Worm (Caenorhabditis elegans): Measurements from ENCODE around the gene cat-2.

cat-2 gene

DNA sequence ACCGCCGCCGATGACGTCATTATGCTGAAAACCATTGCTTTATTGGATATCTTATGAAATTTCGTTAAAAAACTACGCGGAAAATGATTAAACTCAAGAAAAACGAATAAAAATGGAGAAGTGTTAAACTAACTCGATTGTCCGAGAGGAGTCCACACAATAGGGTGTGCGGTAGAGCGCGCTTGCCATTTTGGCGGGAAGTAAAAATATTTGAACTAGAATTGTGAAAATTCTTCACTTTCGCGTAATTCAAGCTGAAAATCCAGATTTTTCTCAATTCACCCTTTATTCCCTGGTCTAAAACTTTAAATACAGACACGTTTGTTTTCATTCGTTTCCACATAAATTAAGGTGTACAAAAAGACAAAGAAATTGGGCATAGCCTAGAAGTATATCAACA, 41.0 kb upstream of the cat-2 start, which contains the start of gene F48A11.4 (continued):
- TF ChIP-seq repo-1 (tag; optimal IDR thresholded peaks at IDR 0.05) = peak; percentile 93
- no peak for TF ChIP-seq T07F8.4 (tag; optimal IDR thresholded peaks at IDR 0.05)
- peak; percentile 55 for TF ChIP-seq lsl-1 (GFP tag; optimal IDR thresholded peaks at IDR 0.05)
- peak; percentile 25 for TF ChIP-seq pha-4 (tag; optimal IDR thresholded peaks at IDR 0.05)
- peak; percentile 87 for TF ChIP-seq madf-3 (GFP tag; IDR thresholded peaks at IDR 0.05)
- no peak for TF ChIP-seq ztf-25 (GFP tag; IDR thresholded peaks at IDR 0.05)
- peak; percentile 93 for TF ChIP-seq efl-1 (GFP tag; optimal IDR thresholded peaks at IDR 0.05)
- TF ChIP-seq C17E4.6 (GFP tag; IDR thresholded peaks at IDR 0.05) = 0 out of 2 replicates have a peak, but pooled peaks have one; percentile 53
- TF ChIP-seq chd-7 (tag; optimal IDR thresholded peaks at IDR 0.05) = peak; percentile 45
- peak; percentile 93 for TF ChIP-seq rcor-1 (GFP tag; IDR thresholded peaks at IDR 0.05)
- TF ChIP-seq let-526 (GFP tag; IDR thresholded peaks at IDR 0.05) = no peak
- TF ChIP-seq snpc-3.4 (tag; optimal IDR thresholded peaks at IDR 0.05) = peak; percentile 57
- TF ChIP-seq ceh-27 (GFP tag; optimal IDR thresholded peaks at IDR 0.05) = peak; percentile 76
- TF ChIP-seq ztf-22 (GFP tag; optimal IDR thresholded peaks at IDR 0.05) = no peak
- peak; percentile 71 for TF ChIP-seq ceh-91 (GFP tag; IDR thresholded peaks at IDR 0.05)
- no peak for TF ChIP-seq nfya-1 (tag; optimal IDR thresholded peaks at IDR 0.05; ENCODE audit: borderline replicate concordance, insufficient read depth)
- TF ChIP-seq C06A6.2 (GFP tag; conservative IDR thresholded peaks at IDR 0.05) = peak; percentile 90
- peak; percentile 28 for TF ChIP-seq ceh-79 (tag; optimal IDR thresholded peaks at IDR 0.05)
- TF ChIP-seq aptf-2 (GFP tag; conservative IDR thresholded peaks at IDR 0.05) = no peak
- TF ChIP-seq rec-8 (tag; optimal IDR thresholded peaks at IDR 0.05) = peak in 1 of 2 experiments; percentile 40
- TF ChIP-seq nhr-80 (tag; optimal IDR thresholded peaks at IDR 0.05) = peak; percentile 10
- TF ChIP-seq bed-2 (GFP tag; IDR thresholded peaks at IDR 0.05) = 0 out of 2 replicates have a peak, but pooled peaks have one; percentile 46
- TF ChIP-seq xnd-1 (tag; optimal IDR thresholded peaks at IDR 0.05) = peak; percentile 47
- peak; percentile 86 for TF ChIP-seq K11D2.4 (GFP tag; IDR thresholded peaks at IDR 0.05)
- TF ChIP-seq ztf-26 (tag; optimal IDR thresholded peaks at IDR 0.05) = peak; percentile 90
- TF ChIP-seq Y53F4B.3 (GFP tag; IDR thresholded peaks at IDR 0.05) = no peak
- peak; percentile 74; the same call in 1 of the 2 replicates for TF ChIP-seq Y56A3A.18 (GFP tag; IDR thresholded peaks at IDR 0.05)
- TF ChIP-seq athp-1 (tag; optimal IDR thresholded peaks at IDR 0.05) = peak; percentile 75
- peak; percentile 89 for TF ChIP-seq B0336.3 (GFP tag; IDR thresholded peaks at IDR 0.05)
- TF ChIP-seq cebp-1 (GFP tag; IDR thresholded peaks at IDR 0.05) = peak; percentile 28; the same call in 1 of the 2 replicates
- TF ChIP-seq cebp-1 (tag; optimal IDR thresholded peaks at IDR 0.05) = peak; percentile 84
- TF ChIP-seq lsy-27 (tag; optimal IDR thresholded peaks at IDR 0.05; ENCODE audit: borderline replicate concordance, insufficient read depth) = no peak
- TF ChIP-seq tbx-9 (tag; optimal IDR thresholded peaks at IDR 0.05; ENCODE audit: borderline replicate concordance) = no peak
- no peak for TF ChIP-seq F57A8.1 (GFP tag; optimal IDR thresholded peaks at IDR 0.05)
- no peak for TF ChIP-seq nhr-120 (GFP tag; IDR thresholded peaks at IDR 0.05)
- peak; percentile 68 for TF ChIP-seq madf-8 (GFP tag; conservative IDR thresholded peaks at IDR 0.05)
- 0 out of 2 replicates have a peak, but pooled peaks have one; percentile 63 for TF ChIP-seq attf-6 (GFP tag; IDR thresholded peaks at IDR 0.05)
- peak; percentile 72 for TF ChIP-seq F22D6.2 (tag; optimal IDR thresholded peaks at IDR 0.05)
- TF ChIP-seq B0019.2 (GFP tag; conservative IDR thresholded peaks at IDR 0.05) = 0 out of 2 replicates have a peak, but pooled peaks have one; percentile 4
- peak; percentile 79 for TF ChIP-seq ceh-100 (GFP tag; IDR thresholded peaks at IDR 0.05)
